Worm (Caenorhabditis elegans): ENCODE measurements around the gene T19H12.2.

Gene T19H12.2

DNA sequence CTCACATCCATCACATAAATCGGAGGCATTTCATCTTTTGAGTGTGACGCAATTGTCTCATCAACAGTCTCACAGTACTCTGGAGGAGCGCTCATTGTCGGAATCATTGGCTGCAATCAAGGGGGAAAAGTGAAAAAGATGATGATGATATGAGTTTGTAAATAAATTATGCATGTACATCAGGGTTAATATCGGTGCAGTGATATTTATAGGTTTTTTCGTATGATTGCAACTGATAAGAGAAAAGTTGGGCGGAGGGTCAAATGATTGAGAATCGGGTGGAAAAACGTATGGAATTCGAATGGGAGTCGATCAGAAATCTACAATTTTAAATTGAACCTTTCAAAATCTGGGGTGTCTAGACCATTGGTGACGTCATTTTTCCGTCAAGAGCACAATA, 24.6 kb downstream of the T19H12.2 start, which contains the start of gene H23N18.6:
Gene H23N18.6 (minus strand): TSS at position 201 of the 400 bp plus-strand sequence.
- TF ChIP-seq unc-62 (GFP tag; optimal IDR thresholded peaks at IDR 0.05), result no peak

DNA sequence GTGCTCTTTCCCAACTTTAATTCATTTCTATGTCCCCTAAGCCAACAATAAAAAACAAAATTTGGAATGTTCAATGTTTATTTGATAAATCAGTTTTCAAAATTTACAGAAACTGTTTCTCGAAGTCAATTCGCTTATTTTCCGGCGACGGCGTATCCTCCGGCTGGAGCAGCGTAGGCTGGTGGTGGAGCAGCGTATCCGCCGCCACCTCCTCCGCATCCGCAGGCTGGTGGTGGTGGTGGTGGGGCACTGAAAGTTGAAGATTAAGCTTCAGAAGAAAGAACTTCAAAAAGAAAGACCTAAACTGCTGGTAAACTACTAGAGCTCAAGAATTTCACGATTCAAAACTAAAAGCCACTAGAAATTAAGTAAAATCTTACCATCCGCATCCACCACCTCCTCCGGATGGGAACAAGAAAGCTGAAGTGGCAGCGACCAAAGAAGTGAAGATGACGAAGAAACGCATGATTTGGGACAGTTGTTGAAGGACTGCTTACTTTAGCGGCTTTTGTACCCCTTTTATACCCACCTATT, 27.9 kb downstream of the T19H12.2 start, which contains the start of gene C02E7.7:
Gene C02E7.7 (minus strand): TSS at position 484 of the 534 bp plus-strand sequence.
- no peak for TF ChIP-seq unc-62 (GFP tag; optimal IDR thresholded peaks at IDR 0.05)

DNA sequence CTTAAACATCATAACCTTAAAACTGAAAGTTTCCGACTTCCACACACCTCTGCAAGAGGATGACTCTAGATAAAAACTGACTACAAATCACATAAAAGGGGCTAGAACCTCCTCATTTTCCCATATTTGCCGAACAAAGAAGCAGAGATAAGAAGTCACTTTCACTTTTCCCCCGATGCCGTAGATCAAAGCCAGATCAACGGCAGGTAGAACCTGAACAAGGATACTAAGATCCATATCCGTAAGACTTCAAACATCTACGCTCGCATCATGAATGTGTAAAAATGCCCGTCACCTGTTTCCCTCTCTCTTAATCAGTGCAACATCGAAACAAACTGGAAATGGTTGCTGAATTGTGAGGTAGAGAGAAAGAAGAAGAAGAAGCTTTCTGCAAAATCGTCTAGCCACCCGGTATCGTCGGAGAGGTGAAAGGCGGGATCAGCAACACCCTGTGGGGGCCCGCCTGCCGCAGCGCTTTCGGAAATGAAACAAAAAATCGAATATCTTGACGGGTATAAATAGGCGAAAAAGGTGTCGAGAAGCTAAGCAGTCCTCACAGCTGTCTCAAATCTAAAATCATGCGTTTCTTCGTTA, 28.5 kb downstream of the T19H12.2 start, which contains the start of gene C02E7.6:
Gene C02E7.6 (plus strand): TSS at position 544 of the 594 bp plus-strand sequence.
- no peak for TF ChIP-seq unc-62 (GFP tag; optimal IDR thresholded peaks at IDR 0.05)

DNA sequence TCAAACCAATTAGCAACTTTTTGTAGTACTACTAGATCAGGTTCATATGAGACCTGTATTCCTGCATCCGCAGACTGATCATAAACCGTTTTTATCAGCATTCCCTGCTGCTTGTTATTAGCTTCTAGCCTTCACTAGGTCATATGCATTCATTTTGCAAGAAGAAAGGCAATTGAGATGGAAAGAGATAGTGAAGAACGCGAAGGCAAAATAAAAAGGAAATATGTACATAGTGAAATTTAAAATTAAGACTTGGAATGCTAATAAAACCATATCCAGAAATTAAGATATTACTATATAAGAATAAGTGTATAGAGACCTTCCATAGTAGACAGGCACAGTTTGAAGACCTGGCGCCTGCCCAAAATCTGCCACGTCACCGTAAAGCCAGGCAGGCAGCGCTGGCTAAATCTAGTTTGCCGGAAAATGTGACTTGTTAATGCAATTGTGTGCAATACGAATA, 30.5 kb downstream of the T19H12.2 start, which contains the start of the genes C02E7.8 and srh-23:
Gene C02E7.8 (minus strand): TSS at position 101 of the 463 bp plus-strand sequence.
Gene srh-23 (plus strand): TSS at position 413 of the 463 bp plus-strand sequence.
- TF ChIP-seq unc-62 (GFP tag; optimal IDR thresholded peaks at IDR 0.05), result no peak

ce11 chrV:4922024-4922423, 31.8 kb downstream of the T19H12.2 start, which contains the start of gene srh-22:
Gene srh-22, plus strand, starts transcription at chrV:4922324.
- no peak for TF ChIP-seq unc-62 (GFP tag; optimal IDR thresholded peaks at IDR 0.05)

- TF ChIP-seq unc-62 (GFP tag; optimal IDR thresholded peaks at IDR 0.05), result no peak
Observed at ce11 chrV:4924618-4925017, 34.4 kb downstream of the T19H12.2 start, which contains the start of gene srh-20. Gene srh-20, plus strand, starts transcription at chrV:4924918.

DNA sequence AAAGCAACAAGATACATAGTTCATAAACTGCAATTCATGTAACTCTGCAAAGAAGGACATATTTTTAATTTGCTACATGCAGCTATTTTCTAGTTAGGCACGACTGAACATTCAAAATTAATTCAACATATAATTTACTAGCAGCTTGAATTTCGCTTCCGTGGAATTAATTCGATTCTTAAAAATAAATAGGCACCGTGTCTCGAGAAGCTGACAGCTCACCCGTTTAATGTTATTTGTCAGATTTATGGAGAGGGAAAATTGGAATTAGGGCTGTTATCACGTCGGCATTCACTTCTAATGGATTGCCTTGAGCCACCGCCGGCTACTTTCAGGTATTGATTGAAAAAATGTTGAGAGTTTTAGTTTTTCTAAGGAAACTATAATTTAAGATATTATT, 36.1 kb downstream of the T19H12.2 start, which contains the start of gene srh-21:
Gene srh-21 (plus strand): TSS at position 301 of the 400 bp plus-strand sequence.
- TF ChIP-seq unc-62 (GFP tag; optimal IDR thresholded peaks at IDR 0.05), result no peak

DNA sequence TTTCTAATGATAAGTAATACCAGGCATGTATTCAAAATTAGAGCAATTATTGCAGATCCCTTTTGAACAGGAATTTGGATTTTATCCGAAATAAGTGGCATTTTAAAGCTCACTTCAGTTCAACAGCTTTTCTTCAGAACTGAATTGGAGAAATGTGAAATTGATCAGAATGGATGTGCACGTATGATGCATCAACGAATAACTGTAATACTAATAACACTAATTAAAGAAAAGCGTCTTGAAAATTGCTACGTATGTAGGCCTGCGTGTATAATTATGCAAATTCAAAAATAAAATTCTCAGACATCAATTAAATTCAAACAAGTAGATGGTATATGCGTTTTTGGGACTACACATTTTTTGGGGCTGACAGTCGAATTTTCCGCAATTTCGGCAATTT, 39.6 kb downstream of the T19H12.2 start, which contains the start of gene str-205:
Gene str-205 (minus strand): TSS at position 101 of the 400 bp plus-strand sequence.
- no peak for TF ChIP-seq unc-62 (GFP tag; optimal IDR thresholded peaks at IDR 0.05)

DNA sequence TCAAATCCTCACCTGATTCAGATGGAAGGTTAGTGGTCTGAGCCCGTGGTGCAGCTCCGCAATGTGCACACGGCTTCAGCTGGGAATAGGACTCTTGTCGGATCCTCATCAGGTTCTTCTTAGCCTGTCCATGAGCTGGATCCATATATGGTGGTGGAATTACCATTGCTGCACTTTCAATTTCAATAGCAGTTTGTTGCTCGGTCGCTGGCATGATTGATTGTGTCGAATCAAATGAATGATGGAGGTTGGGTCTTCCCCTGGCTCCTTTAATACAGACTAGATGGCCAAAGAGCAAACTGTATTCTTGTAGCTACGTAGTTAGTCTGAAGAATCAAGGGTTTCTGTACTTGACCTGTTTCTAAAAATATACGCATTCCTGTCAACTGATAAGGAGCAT, 42.6 kb downstream of the T19H12.2 start, which contains the start of gene C02E7.10:
Gene C02E7.10 (minus strand): TSS at position 232 of the 400 bp plus-strand sequence.
- no peak for TF ChIP-seq unc-62 (GFP tag; optimal IDR thresholded peaks at IDR 0.05)

DNA sequence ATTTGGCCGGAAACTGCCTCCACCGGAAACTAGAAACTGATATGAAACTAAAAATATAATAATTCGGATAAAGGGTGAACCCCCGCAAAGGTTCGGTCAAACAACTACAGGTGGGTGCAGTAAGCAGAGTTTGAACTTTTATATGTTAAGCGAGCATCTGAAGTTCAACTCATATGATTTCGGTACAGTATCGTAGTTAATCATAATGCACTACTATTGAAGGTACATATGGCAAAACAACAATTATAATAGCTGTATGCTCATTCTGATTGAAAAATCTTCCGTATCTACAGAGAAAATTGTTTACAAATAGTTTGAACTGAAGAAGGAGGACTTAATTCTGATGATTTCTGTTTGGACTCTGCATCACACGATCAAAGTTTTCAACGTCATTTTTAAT, 43.0 kb downstream of the T19H12.2 start:
- TF ChIP-seq unc-62 (GFP tag; optimal IDR thresholded peaks at IDR 0.05), result no peak

- TF ChIP-seq unc-62 (GFP tag; optimal IDR thresholded peaks at IDR 0.05), result no peak
Observed at ce11 chrV:4934406-4934805, 44.2 kb downstream of the T19H12.2 start, which contains the start of gene catp-2. Gene catp-2, plus strand, starts transcription at chrV:4934706.

DNA sequence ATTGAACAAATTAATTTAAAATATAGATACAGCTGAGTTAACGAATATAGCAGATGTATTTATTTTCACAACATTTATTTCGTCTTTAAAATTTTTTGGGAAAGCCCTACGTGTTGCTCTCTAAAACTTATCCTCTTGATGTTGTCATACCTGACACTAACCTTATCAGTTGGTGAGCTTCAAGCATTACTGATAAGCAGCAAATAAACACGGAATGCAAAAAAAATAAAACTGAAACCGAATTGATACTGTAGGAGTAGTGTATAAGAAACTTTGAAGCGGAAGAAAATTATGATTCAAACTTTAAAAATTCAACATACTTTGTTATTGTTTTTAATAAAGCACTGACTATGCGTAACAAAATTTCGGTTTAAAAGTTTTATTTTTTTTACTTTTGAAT, 44.9 kb downstream of the T19H12.2 start:
- TF ChIP-seq unc-62 (GFP tag; optimal IDR thresholded peaks at IDR 0.05), result no peak

DNA sequence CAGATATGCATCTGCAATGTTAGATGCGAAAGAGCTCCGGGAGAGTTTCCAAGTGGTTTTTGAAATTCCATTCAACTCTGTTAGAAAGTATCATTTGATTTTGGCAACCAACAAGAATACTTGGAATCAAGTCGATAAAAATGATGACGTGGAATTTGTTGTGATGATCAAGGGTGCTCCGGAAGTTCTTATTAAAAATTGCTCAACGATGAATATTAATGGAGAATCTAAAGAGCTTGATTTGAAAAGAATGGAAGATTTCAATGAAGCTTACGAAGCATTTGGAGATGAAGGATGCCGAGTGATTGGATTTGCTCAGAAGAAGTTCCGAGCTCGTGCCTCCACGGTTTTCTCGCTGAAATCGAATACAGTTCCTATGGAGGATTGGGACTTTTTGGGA, 47.1 kb downstream of the T19H12.2 start:
- TF ChIP-seq unc-62 (GFP tag; optimal IDR thresholded peaks at IDR 0.05), result no peak
